Worm (Caenorhabditis elegans) whole organism, late embryonic: ENCODE results near the gene F55C9.11.

Source experiments
- ama-1 ChIP-seq: fragments of 150-350 bp; optimal IDR thresholded peaks from 2 replicates; lab custom pipeline; 2014
- dmd-4 ChIP-seq: sonication (generic microtip); optimal IDR thresholded peaks from 2 replicates; lab custom pipeline; 2016; ENCODE audit warnings: borderline replicate concordance, missing genetic modification characterization, missing compliant biosample characterization
- elt-2 ChIP-seq: sonication (generic microtip); optimal IDR thresholded peaks from 2 replicates; lab custom pipeline; 2016; ENCODE audit warnings: missing genetic modification reagents, missing genetic modification characterization, missing compliant biosample characterization
- fkh-10 ChIP-seq: fragments of 150-350 bp; optimal IDR thresholded peaks from 2 replicates; lab custom pipeline; 2014; ENCODE audit warnings: missing biosample characterization, missing genetic modification reagents, missing genetic modification characterization
- hlh-30 ChIP-seq: sonication (generic microtip); optimal IDR thresholded peaks from 2 replicates; lab custom pipeline; 2017; ENCODE audit warnings: antibody characterized with exemption, missing genetic modification characterization, missing compliant biosample characterization; ENCODE audit not compliant: insufficient read depth
- nfya-1 ChIP-seq: sonication (generic microtip); optimal IDR thresholded peaks from 2 replicates; lab custom pipeline; 2017; ENCODE audit warnings: missing genetic modification characterization, mild to moderate bottlenecking, missing compliant biosample characterization, antibody characterized with exemption, moderate library complexity
- npax-4 ChIP-seq: sonication (generic microtip); optimal IDR thresholded peaks from 2 replicates; lab custom pipeline; 2016; ENCODE audit warnings: missing genetic modification characterization, missing compliant biosample characterization
- unc-86 ChIP-seq: sonication (generic microtip); optimal IDR thresholded peaks from 2 replicates; lab custom pipeline; 2016; ENCODE audit warnings: missing genetic modification characterization, missing compliant biosample characterization

ce11 chrV:19293025-19293424 is 16.5 kb downstream of the F55C9.11 start, which contains the start of gene F55C9.5:
- TF ChIP-seq ama-1 (lab: Kevin White, UChicago): no peak
- no peak for TF ChIP-seq npax-4 (tag; lab: Kevin White, UChicago)
- TF ChIP-seq elt-2: no peak
- TF ChIP-seq fkh-10 (GFP tag; lab: Kevin White, UChicago): no peak
- TF ChIP-seq unc-86: no peak
- no peak for TF ChIP-seq nfya-1 (tag; lab: Kevin White, UChicago)
- TF ChIP-seq dmd-4 (tag; lab: Kevin White, UChicago): no peak
- no peak for TF ChIP-seq hlh-30 (tag; lab: Kevin White, UChicago)
